Fruit fly (Drosophila melanogaster) whole organism, embryonic: ENCODE measurements around the gene CG34278.
A peak's percentile ranks its signal among the peaks of the same experiment; 100 is the strongest.

Source experiments
- Abd-B ChIP-seq: fragments of 200-800 bp; sonication (Bioruptor generic); optimal IDR thresholded peaks from 2 replicates; lab custom pipeline; 2018; ENCODE audit warnings: missing biosample characterization, mild to moderate bottlenecking, missing genetic modification characterization, moderate library complexity
- Atf6 ChIP-seq: fragments of 200-800 bp; sonication (Bioruptor generic); IDR thresholded peaks from 2 replicates; pipeline ENCODE4 v1.3.6; 2022; ENCODE audit warnings: missing biosample characterization, missing genetic modification characterization
- BEAF-32 ChIP-seq: fragments of 200-800 bp; sonication (Bioruptor generic); optimal IDR thresholded peaks from 3 replicates; lab custom pipeline; 2017; ENCODE audit warnings: missing biosample characterization, missing genetic modification characterization, mild to moderate bottlenecking, moderate library complexity, missing genetic modification reagents
- BtbVII ChIP-seq: fragments of 200-800 bp; sonication (Bioruptor generic); optimal IDR thresholded peaks from 3 replicates; lab custom pipeline; 2017; ENCODE audit warnings: missing biosample characterization, mild to moderate bottlenecking, missing genetic modification characterization
- CG10321 ChIP-seq: fragments of 200-800 bp; sonication (Bioruptor generic); IDR thresholded peaks from 2 replicates; pipeline ENCODE4 v1.3.6; 2022; ENCODE audit warnings: missing biosample characterization, missing genetic modification characterization
- CG12659 ChIP-seq: fragments of 200-800 bp; sonication (Bioruptor generic); optimal IDR thresholded peaks from 3 replicates; lab custom pipeline; 2017; ENCODE audit warnings: mild to moderate bottlenecking, missing biosample characterization, missing genetic modification reagents, missing genetic modification characterization
- CG14965 ChIP-seq: fragments of 200-800 bp; sonication (Bioruptor generic); optimal IDR thresholded peaks from 2 replicates; lab custom pipeline; 2016; ENCODE audit warnings: missing biosample characterization, missing genetic modification characterization, borderline replicate concordance
- CG15073 ChIP-seq: fragments of 200-800 bp; sonication (Bioruptor generic); optimal IDR thresholded peaks from 2 replicates; lab custom pipeline; 2016; ENCODE audit warnings: missing biosample characterization, missing genetic modification characterization
- CG17385 ChIP-seq: fragments of 200-800 bp; sonication (Bioruptor generic); optimal IDR thresholded peaks from 3 replicates; lab custom pipeline; 2018; ENCODE audit warnings: missing biosample characterization, mild to moderate bottlenecking, missing genetic modification characterization
- CG17802 ChIP-seq: fragments of 200-800 bp; sonication (Bioruptor generic); optimal IDR thresholded peaks from 2 replicates; lab custom pipeline; 2018; ENCODE audit warnings: missing biosample characterization, mild to moderate bottlenecking, missing genetic modification characterization, moderate library complexity
- CG17829 ChIP-seq: fragments of 200-800 bp; optimal IDR thresholded peaks from 2 replicates; lab custom pipeline; 2019; ENCODE audit warnings: missing biosample characterization, mild to moderate bottlenecking, missing genetic modification characterization, moderate library complexity
- CG18599 ChIP-seq: fragments of 200-800 bp; sonication (Bioruptor generic); optimal IDR thresholded peaks from 3 replicates; lab custom pipeline; 2017; ENCODE audit warnings: missing biosample characterization, missing genetic modification characterization, mild to moderate bottlenecking, moderate library complexity, missing genetic modification reagents
- CG2712 ChIP-seq: fragments of 200-800 bp; optimal IDR thresholded peaks from 3 replicates; lab custom pipeline; 2019; ENCODE audit warnings: missing biosample characterization, mild to moderate bottlenecking, missing genetic modification characterization, moderate library complexity
- CG30020 ChIP-seq: fragments of 200-800 bp; optimal IDR thresholded peaks from 2 replicates; lab custom pipeline; 2019; ENCODE audit warnings: missing biosample characterization, mild to moderate bottlenecking, missing genetic modification characterization, moderate library complexity
- CG3163 ChIP-seq: fragments of 200-800 bp; sonication (Bioruptor generic); optimal IDR thresholded peaks from 3 replicates; lab custom pipeline; 2016; ENCODE audit warnings: missing biosample characterization, missing genetic modification characterization
- CG4360 ChIP-seq: fragments of 200-800 bp; sonication (Bioruptor generic); IDR thresholded peaks from 2 replicates; pipeline ENCODE4 v1.3.6; 2022; ENCODE audit warnings: missing biosample characterization, missing genetic modification characterization
- CG4404 ChIP-seq: fragments of 200-800 bp; sonication (Bioruptor generic); IDR thresholded peaks from 2 replicates; pipeline ENCODE4 v1.3.6; 2022; ENCODE audit warnings: missing biosample characterization, missing genetic modification characterization
- CG4617 ChIP-seq: fragments of 200-800 bp; sonication (Bioruptor generic); optimal IDR thresholded peaks from 3 replicates; lab custom pipeline; 2016; ENCODE audit warnings: missing biosample characterization, missing genetic modification characterization, borderline replicate concordance
- CG6254 ChIP-seq: fragments of 200-800 bp; sonication (Bioruptor generic); optimal IDR thresholded peaks from 3 replicates; lab custom pipeline; 2017; ENCODE audit warnings: mild to moderate bottlenecking, missing biosample characterization, missing genetic modification reagents, missing genetic modification characterization
- CG9215 ChIP-seq: fragments of 200-800 bp; sonication (Bioruptor generic); IDR thresholded peaks from 2 replicates; pipeline ENCODE4 v1.3.6; 2022; ENCODE audit warnings: missing biosample characterization, missing genetic modification characterization
- CG9437 ChIP-seq: fragments of 200-800 bp; sonication (Bioruptor generic); optimal IDR thresholded peaks from 2 replicates; lab custom pipeline; 2018; ENCODE audit warnings: missing biosample characterization, mild to moderate bottlenecking, missing genetic modification characterization
- CG9727 ChIP-seq: fragments of 200-800 bp; sonication (Bioruptor generic); optimal IDR thresholded peaks from 3 replicates; lab custom pipeline; 2017; ENCODE audit warnings: missing biosample characterization, mild to moderate bottlenecking, missing genetic modification characterization
- CG9797 ChIP-seq: fragments of 200-800 bp; sonication (Bioruptor generic); optimal IDR thresholded peaks from 3 replicates; lab custom pipeline; 2018; ENCODE audit warnings: missing biosample characterization, mild to moderate bottlenecking, missing genetic modification characterization
- CG9876 ChIP-seq: fragments of 200-800 bp; sonication (Bioruptor generic); optimal IDR thresholded peaks from 2 replicates; lab custom pipeline; 2016; ENCODE audit warnings: missing biosample characterization, missing genetic modification characterization
- CTCF ChIP-seq: fragments of 200-800 bp; sonication (Bioruptor generic); optimal IDR thresholded peaks from 2 replicates; lab custom pipeline; 2017; ENCODE audit warnings: missing biosample characterization, mild to moderate bottlenecking, missing genetic modification characterization, moderate library complexity
- CoRest ChIP-seq: fragments of 200-800 bp; sonication (Bioruptor generic); optimal IDR thresholded peaks from 3 replicates; lab custom pipeline; 2018; ENCODE audit warnings: missing biosample characterization, mild to moderate bottlenecking, missing genetic modification characterization, moderate library complexity
- E2f1 ChIP-seq: fragments of 200-800 bp; sonication (Bioruptor generic); IDR thresholded peaks from 2 replicates; pipeline ENCODE4 v1.3.6; 2022; ENCODE audit warnings: missing biosample characterization, missing genetic modification characterization
- Fer2 ChIP-seq: fragments of 200-800 bp; sonication (Bioruptor generic); optimal IDR thresholded peaks from 2 replicates; lab custom pipeline; 2018; ENCODE audit warnings: missing biosample characterization, mild to moderate bottlenecking, missing genetic modification characterization, moderate library complexity
- Hr39 ChIP-seq: fragments of >200 bp; optimal IDR thresholded peaks from 2 replicates; lab custom pipeline; 2017
- NK7.1 ChIP-seq: fragments of 200-800 bp; sonication (Bioruptor generic); optimal IDR thresholded peaks from 3 replicates; lab custom pipeline; 2016; ENCODE audit warnings: missing biosample characterization, missing genetic modification characterization
- Rx ChIP-seq: fragments of 200-800 bp; sonication (Bioruptor generic); IDR thresholded peaks from 2 replicates; pipeline ENCODE4 v1.3.6; 2022; ENCODE audit warnings: missing biosample characterization, missing genetic modification characterization
- Scr ChIP-seq: fragments of 200-800 bp; sonication (Bioruptor generic); IDR thresholded peaks from 2 replicates; pipeline ENCODE4 v1.3.6; 2022; ENCODE audit warnings: missing biosample characterization, missing genetic modification characterization; ENCODE audit not compliant: partially characterized antibody
- Sin3A ChIP-seq: fragments of >200 bp; optimal IDR thresholded peaks from 2 replicates; lab custom pipeline; 2018
- Sry-β ChIP-seq: fragments of 200-800 bp; sonication (Bioruptor generic); optimal IDR thresholded peaks from 2 replicates; lab custom pipeline; 2018; ENCODE audit warnings: missing biosample characterization, mild to moderate bottlenecking, missing genetic modification characterization, moderate library complexity
- Tbp ChIP-seq: fragments of >200 bp; optimal IDR thresholded peaks from 2 replicates; lab custom pipeline; 2018; ENCODE audit warnings: missing biosample characterization, missing genetic modification characterization
- cad ChIP-seq: fragments of >200 bp; optimal IDR thresholded peaks from 2 replicates; lab custom pipeline; 2017; ENCODE audit warnings: missing biosample characterization, missing genetic modification characterization
- chn ChIP-seq: fragments of 200-800 bp; sonication (Bioruptor generic); optimal IDR thresholded peaks from 2 replicates; lab custom pipeline; 2016; ENCODE audit warnings: missing biosample characterization, missing genetic modification characterization
- ci ChIP-seq: fragments of 200-800 bp; sonication (Bioruptor generic); IDR thresholded peaks from 3 replicates; pipeline ENCODE4 v1.3.6; 2022; ENCODE audit warnings: missing biosample characterization, missing genetic modification characterization
- crp ChIP-seq, 2 experiments: fragments of 200-800 bp; sonication (Bioruptor generic); optimal IDR thresholded peaks; 2 replicates in 1 of 2; 3 replicates in 1 of 2; lab custom pipeline; 2017; ENCODE audit warnings: missing biosample characterization in 2 of 2, missing genetic modification characterization in 2 of 2, mild to moderate bottlenecking in 1 of 2, moderate library complexity in 1 of 2
- dysf ChIP-seq: fragments of 200-800 bp; sonication (Bioruptor generic); IDR thresholded peaks from 3 replicates; pipeline ENCODE4 v1.3.6; 2022; ENCODE audit warnings: missing biosample characterization, missing genetic modification characterization
- knrl ChIP-seq: fragments of 200-800 bp; sonication (Bioruptor generic); IDR thresholded peaks from 3 replicates; pipeline ENCODE4 v1.3.6; 2022; ENCODE audit warnings: missing biosample characterization, missing genetic modification characterization; ENCODE audit not compliant: partially characterized antibody
- nmo ChIP-seq: fragments of 200-800 bp; sonication (Bioruptor generic); optimal IDR thresholded peaks from 2 replicates; lab custom pipeline; 2018; ENCODE audit warnings: missing biosample characterization, mild to moderate bottlenecking, missing genetic modification characterization, moderate library complexity
- prd ChIP-seq, 3 experiments: fragments of >200 bp in 2 of 3; fragments of 200-800 bp in 1 of 3; sonication (Bioruptor generic) in 1 of 3; optimal IDR thresholded peaks in 2 of 3; IDR thresholded peaks in 1 of 3; 2 replicates in 2 of 3; 3 replicates in 1 of 3; pipeline versions ENCODE4 v1.3.6 to Lab custom; 2017 to 2022; ENCODE audit warnings: missing biosample characterization in 1 of 3, missing genetic modification characterization in 1 of 3
- pum ChIP-seq: fragments of 200-800 bp; sonication (Bioruptor generic); optimal IDR thresholded peaks from 2 replicates; lab custom pipeline; 2016; ENCODE audit warnings: missing biosample characterization, missing genetic modification characterization
- repo ChIP-seq: fragments of 200-800 bp; sonication (Bioruptor generic); optimal IDR thresholded peaks from 2 replicates; lab custom pipeline; 2016; ENCODE audit warnings: missing biosample characterization, missing genetic modification characterization
- row ChIP-seq: fragments of 200-800 bp; sonication (Bioruptor generic); IDR thresholded peaks from 3 replicates; pipeline ENCODE4 v1.3.6; 2022; ENCODE audit warnings: missing biosample characterization, missing genetic modification characterization
- sens ChIP-seq: fragments of 200-800 bp; sonication (Bioruptor generic); peaks from one replicate; lab custom pipeline; 2016; ENCODE audit warnings: missing biosample characterization, missing genetic modification characterization
- slp2 ChIP-seq: fragments of 200-800 bp; sonication (Bioruptor generic); optimal IDR thresholded peaks from 2 replicates; lab custom pipeline; 2016; ENCODE audit warnings: missing biosample characterization, missing genetic modification characterization
- stwl ChIP-seq: fragments of 200-800 bp; sonication (Bioruptor generic); optimal IDR thresholded peaks from 3 replicates; lab custom pipeline; 2018; ENCODE audit warnings: missing biosample characterization, mild to moderate bottlenecking, missing genetic modification characterization, moderate library complexity
- tll ChIP-seq, 2 experiments: fragments of 200-800 bp in 1 of 2; fragments of >200 bp in 1 of 2; sonication (Bioruptor generic) in 1 of 2; optimal IDR thresholded peaks; 2 replicates each; lab custom pipeline; 2017 to 2019; ENCODE audit warnings: missing biosample characterization in 2 of 2, missing genetic modification characterization in 2 of 2, mild to moderate bottlenecking in 1 of 2, moderate library complexity in 1 of 2

The CG34278 gene

dm6 chr3R:17087977-17088618 lies 32.2 kb upstream of the CG34278 start, which contains the start of gene cal1 (continued):
- TF ChIP-seq CG9797 (peak; percentile 77), Abd-B (GFP tag; lab: Kevin White, UChicago) (peak; percentile 33), E2f1 (GFP tag; lab: Robert Waterston, UW) (0 out of 2 replicates have a peak, but pooled peaks have one; percentile 22), repo (GFP tag; lab: Kevin White, UChicago) (no peak), BtbVII (GFP tag; lab: Kevin White, UChicago) (no peak), Rx (GFP tag; lab: Robert Waterston, UW) (no peak), CTCF (peak; percentile 4), dysf (no peak), CG4360 (GFP tag; lab: Robert Waterston, UW) (no peak), Sry-β (GFP tag; lab: Kevin White, UChicago) (no peak), CG6254 (no peak), CG2712 (tag; lab: Kevin White, UChicago) (peak; percentile 51), CG30020 (tag; lab: Kevin White, UChicago) (peak; percentile 39), cad (no peak), Hr39 (lab: Kevin White, UChicago) (no peak), CG9437 (GFP tag; lab: Kevin White, UChicago) (no peak), crp (GFP tag; optimal IDR thresholded peaks at IDR 0.05; lab: Kevin White, UChicago) (peak in 1 of 2 experiments; percentile 11), nmo (GFP tag; lab: Kevin White, UChicago) (peak; percentile 49), CG12659 (GFP tag; lab: Kevin White, UChicago) (no peak), CG4617 (GFP tag; lab: Kevin White, UChicago) (peak; percentile 51), CG3163 (GFP tag; lab: Kevin White, UChicago) (no peak), chn (GFP tag; lab: Kevin White, UChicago) (no peak), CoRest (tag; lab: Kevin White, UChicago) (peak; percentile 38), slp2 (GFP tag; lab: Kevin White, UChicago) (no peak), Fer2 (tag; lab: Kevin White, UChicago) (no peak), pum (GFP tag; lab: Kevin White, UChicago) (no peak), CG17829 (tag; lab: Kevin White, UChicago) (peak; percentile 48), sens (GFP tag; lab: Kevin White, UChicago) (peak; percentile 58), CG9215 (GFP tag; lab: Robert Waterston, UW) (no peak), ci (GFP tag; lab: Robert Waterston, UW) (no peak), row (GFP tag; lab: Robert Waterston, UW) (peak; percentile 49), Atf6 (GFP tag; lab: Robert Waterston, UW) (no peak), knrl (GFP tag; lab: Robert Waterston, UW) (peak; percentile 52; the same call in 2 of the 3 replicates), CG9727 (no peak), Scr (GFP tag; lab: Robert Waterston, UW) (peak; percentile 35), CG15073 (no peak), Sin3A (lab: Kevin White, UChicago) (peak; percentile 77), stwl (peak; percentile 40), CG18599 (no peak), CG17385 (GFP tag; lab: Kevin White, UChicago) (no peak), CG9876 (GFP tag; lab: Kevin White, UChicago) (no peak), CG17802 (no peak), tll (GFP tag; optimal IDR thresholded peaks at IDR 0.05; lab: Kevin White, UChicago) (peak in 1 of 2 experiments; percentile 77), NK7.1 (GFP tag; lab: Kevin White, UChicago) (no peak), CG4404 (GFP tag; lab: Robert Waterston, UW) (no peak), BEAF-32 (GFP tag; lab: Kevin White, UChicago) (peak; percentile 51), prd (optimal IDR thresholded peaks at IDR 0.05; lab: Kevin White, UChicago) (no peak), prd (GFP tag; IDR thresholded peaks at IDR 0.05; lab: Robert Waterston, UW) (no peak), CG10321 (GFP tag; lab: Robert Waterston, UW) (no peak), Tbp (GFP tag; lab: Kevin White, UChicago) (no peak), CG14965 (GFP tag; lab: Kevin White, UChicago) (no peak)
